Fruit fly (Drosophila melanogaster): Measurements from ENCODE around the gene CG45263.

The CG45263 gene

dm6 chr3R:8456461-8456860, 21.0 kb downstream of the CG45263 start:
- TF ChIP-seq CG8159 (tag; optimal IDR thresholded peaks at IDR 0.05) = no peak
- no peak for TF ChIP-seq Snoo (tag; optimal IDR thresholded peaks at IDR 0.05)
- TF ChIP-seq fd96Ca (GFP tag; IDR thresholded peaks at IDR 0.05) = no peak
- TF ChIP-seq D1 (tag; optimal IDR thresholded peaks at IDR 0.05) = no peak
- no peak for TF ChIP-seq CG12605 (GFP tag; IDR thresholded peaks at IDR 0.05)
- TF ChIP-seq rn (GFP tag; IDR thresholded peaks at IDR 0.05) = no peak
- TF ChIP-seq Ets98B (GFP tag; IDR thresholded peaks at IDR 0.05) = no peak
- no peak for TF ChIP-seq CG34367 (tag; optimal IDR thresholded peaks at IDR 0.05)
- TF ChIP-seq Pif1B (GFP tag; optimal IDR thresholded peaks at IDR 0.05) = no peak
- no peak for TF ChIP-seq CG10348 (GFP tag; IDR thresholded peaks at IDR 0.05)
- no peak for TF ChIP-seq gl (tag; optimal IDR thresholded peaks at IDR 0.05)
- no peak for TF ChIP-seq CG4496 (GFP tag; IDR thresholded peaks at IDR 0.05)
- no peak for TF ChIP-seq CG32121 (GFP tag; IDR thresholded peaks at IDR 0.05)
- TF ChIP-seq CG8301 (tag; optimal IDR thresholded peaks at IDR 0.05) = no peak

DNA sequence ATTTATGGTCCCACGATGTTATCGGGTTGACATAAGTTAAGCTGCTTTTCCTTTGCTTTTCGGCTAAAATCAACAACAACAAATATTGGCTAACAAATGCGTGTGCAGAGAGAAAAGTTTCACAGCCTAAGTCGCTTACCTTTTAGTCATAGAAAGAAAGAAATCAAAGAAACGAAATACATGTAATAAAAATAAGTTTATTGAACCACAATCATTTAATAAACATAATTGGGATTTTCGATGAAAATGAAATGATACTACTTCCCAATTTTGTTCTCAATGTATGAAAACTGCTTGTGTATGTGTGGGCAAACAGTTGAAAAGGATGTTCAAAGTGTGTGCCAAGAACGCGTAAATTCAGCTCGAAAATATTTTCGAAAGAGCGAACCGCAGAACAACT, 24.1 kb downstream of the CG45263 start:
- TF ChIP-seq fd96Ca (GFP tag; IDR thresholded peaks at IDR 0.05) (no peak), CG17806 (tag; optimal IDR thresholded peaks at IDR 0.05) (no peak), CG8301 (tag; optimal IDR thresholded peaks at IDR 0.05) (no peak), CG10348 (GFP tag; IDR thresholded peaks at IDR 0.05) (no peak), gl (tag; optimal IDR thresholded peaks at IDR 0.05) (no peak)

- TF ChIP-seq Pif1A (GFP tag; optimal IDR thresholded peaks at IDR 0.05) (no peak), fd96Ca (GFP tag; IDR thresholded peaks at IDR 0.05) (no peak), CG34367 (tag; optimal IDR thresholded peaks at IDR 0.05) (no peak), gl (tag; optimal IDR thresholded peaks at IDR 0.05) (no peak), rn (GFP tag; IDR thresholded peaks at IDR 0.05) (no peak), Snoo (tag; optimal IDR thresholded peaks at IDR 0.05) (no peak), CG9948 (tag; optimal IDR thresholded peaks at IDR 0.05) (no peak)
Measured at dm6 chr3R:8448943-8449342, 28.5 kb downstream of the CG45263 start.

DNA sequence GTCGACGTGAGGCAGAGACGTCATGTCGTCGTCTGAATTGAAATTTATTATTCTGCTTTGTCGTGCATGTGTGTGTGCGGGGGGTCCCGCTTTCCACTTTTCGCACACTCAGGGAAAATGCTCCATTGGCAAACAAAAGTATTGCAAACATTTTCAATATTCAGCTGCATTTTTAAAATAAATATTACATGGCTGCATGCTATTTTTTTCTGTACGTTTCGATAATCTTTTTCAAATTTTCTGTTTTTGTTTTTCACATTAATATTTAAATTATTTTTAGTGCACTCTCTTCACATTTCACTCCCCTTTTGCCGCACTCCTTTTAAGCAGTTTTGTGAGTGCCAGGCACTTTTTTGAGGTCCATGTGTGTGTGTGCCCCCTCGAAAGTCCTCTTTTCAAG, 32.0 kb downstream of the CG45263 start:
- TF ChIP-seq CG15710 (tag; optimal IDR thresholded peaks at IDR 0.05) (peak; percentile 55), CG12605 (GFP tag; IDR thresholded peaks at IDR 0.05) (no peak), CG8301 (tag; optimal IDR thresholded peaks at IDR 0.05) (no peak), fd96Ca (GFP tag; IDR thresholded peaks at IDR 0.05) (no peak), D1 (tag; optimal IDR thresholded peaks at IDR 0.05) (no peak), gl (tag; optimal IDR thresholded peaks at IDR 0.05) (no peak), CG14655 (GFP tag; optimal IDR thresholded peaks at IDR 0.05) (peak; percentile 58), Pif1A (GFP tag; optimal IDR thresholded peaks at IDR 0.05) (no peak), Snoo (tag; optimal IDR thresholded peaks at IDR 0.05) (no peak), CG34367 (tag; optimal IDR thresholded peaks at IDR 0.05) (no peak), CG9948 (tag; optimal IDR thresholded peaks at IDR 0.05) (peak; percentile 26), Pif1B (GFP tag; optimal IDR thresholded peaks at IDR 0.05) (no peak), CG8159 (tag; optimal IDR thresholded peaks at IDR 0.05) (peak; percentile 73), CG10348 (GFP tag; IDR thresholded peaks at IDR 0.05) (no peak), EcR (GFP tag; optimal IDR thresholded peaks at IDR 0.05) (no peak), CG13204 (GFP tag; optimal IDR thresholded peaks at IDR 0.05) (no peak), rn (GFP tag; IDR thresholded peaks at IDR 0.05) (0 out of 2 replicates have a peak, but pooled peaks have one; percentile 24), Ets98B (GFP tag; IDR thresholded peaks at IDR 0.05) (peak; percentile 24; the same call in 1 of the 2 replicates), CG4496 (GFP tag; IDR thresholded peaks at IDR 0.05) (peak; percentile 55; the same call in 2 of the 3 replicates), CG32121 (GFP tag; IDR thresholded peaks at IDR 0.05) (no peak), CG17806 (tag; optimal IDR thresholded peaks at IDR 0.05) (no peak)

DNA sequence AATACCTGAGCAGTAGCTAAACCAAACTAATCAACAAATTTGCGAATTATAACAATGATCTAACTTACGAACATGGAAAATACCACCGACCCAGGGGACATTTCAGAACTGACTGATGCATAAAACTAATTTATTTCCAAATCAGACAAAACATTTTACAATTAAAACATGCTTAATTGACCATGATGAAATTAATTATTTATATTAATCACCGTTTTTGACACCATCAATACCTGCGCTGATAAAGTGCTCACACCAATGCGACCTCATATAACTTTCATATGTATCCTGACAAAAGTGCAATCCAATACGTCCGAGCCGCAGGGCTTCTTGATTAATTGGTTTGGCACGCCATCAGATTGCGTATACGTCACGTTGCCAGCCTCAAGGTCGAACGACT, 56.9 kb downstream of the CG45263 start, which contains the start of gene Obp85a:
Gene Obp85a (minus strand): TSS at position 101 of the 400 bp plus-strand sequence.
- TF ChIP-seq CG10348 (GFP tag; IDR thresholded peaks at IDR 0.05) (no peak), CG4496 (GFP tag; IDR thresholded peaks at IDR 0.05) (no peak)

- TF ChIP-seq Pif1B (GFP tag; optimal IDR thresholded peaks at IDR 0.05) = no peak
- TF ChIP-seq CG15710 (tag; optimal IDR thresholded peaks at IDR 0.05) = no peak
- no peak for TF ChIP-seq EcR (GFP tag; optimal IDR thresholded peaks at IDR 0.05)
- no peak for TF ChIP-seq Pif1A (GFP tag; optimal IDR thresholded peaks at IDR 0.05)
- no peak for TF ChIP-seq D1 (tag; optimal IDR thresholded peaks at IDR 0.05)
- no peak for TF ChIP-seq CG8159 (tag; optimal IDR thresholded peaks at IDR 0.05)
- no peak for TF ChIP-seq CG10348 (GFP tag; IDR thresholded peaks at IDR 0.05)
- no peak for TF ChIP-seq CG17806 (tag; optimal IDR thresholded peaks at IDR 0.05)
- no peak for TF ChIP-seq CG13204 (GFP tag; optimal IDR thresholded peaks at IDR 0.05)
- TF ChIP-seq CG9948 (tag; optimal IDR thresholded peaks at IDR 0.05) = no peak
- TF ChIP-seq Ets98B (GFP tag; IDR thresholded peaks at IDR 0.05) = no peak
Measured at dm6 chr3R:8389636-8390035, 87.8 kb downstream of the CG45263 start.

dm6 chr3R:8368553-8368952, 108.9 kb downstream of the CG45263 start:
- TF ChIP-seq rn (GFP tag; IDR thresholded peaks at IDR 0.05) (no peak), CG15710 (tag; optimal IDR thresholded peaks at IDR 0.05) (no peak), Pif1B (GFP tag; optimal IDR thresholded peaks at IDR 0.05) (no peak), fd96Ca (GFP tag; IDR thresholded peaks at IDR 0.05) (no peak), CG14655 (GFP tag; optimal IDR thresholded peaks at IDR 0.05) (no peak), CG32121 (GFP tag; IDR thresholded peaks at IDR 0.05) (no peak), CG8159 (tag; optimal IDR thresholded peaks at IDR 0.05) (no peak), CG12605 (GFP tag; IDR thresholded peaks at IDR 0.05) (no peak), CG34367 (tag; optimal IDR thresholded peaks at IDR 0.05) (no peak), CG10348 (GFP tag; IDR thresholded peaks at IDR 0.05) (no peak), CG17806 (tag; optimal IDR thresholded peaks at IDR 0.05) (no peak), Snoo (tag; optimal IDR thresholded peaks at IDR 0.05) (no peak), CG9948 (tag; optimal IDR thresholded peaks at IDR 0.05) (no peak)
